Fruit fly (Drosophila melanogaster) whole organism, adult: Measurements from ENCODE around the gene bun.

Source experiments
- Mnt ChIP-seq: fragments of 200-800 bp; sonication (Bioruptor generic); optimal IDR thresholded peaks from 2 replicates; lab custom pipeline; 2016; ENCODE audit warnings: missing biosample characterization, mild to moderate bottlenecking, missing genetic modification characterization
- bab1 ChIP-seq: fragments of 200-800 bp; sonication (Bioruptor generic); optimal IDR thresholded peaks from 3 replicates; lab custom pipeline; 2019; ENCODE audit warnings: missing biosample characterization, mild to moderate bottlenecking, missing genetic modification characterization, moderate library complexity
- pad ChIP-seq: fragments of 200-800 bp; sonication (Bioruptor generic); optimal IDR thresholded peaks from 3 replicates; lab custom pipeline; 2017; ENCODE audit warnings: missing biosample characterization, missing genetic modification characterization, mild to moderate bottlenecking, moderate library complexity, missing genetic modification reagents

DNA sequence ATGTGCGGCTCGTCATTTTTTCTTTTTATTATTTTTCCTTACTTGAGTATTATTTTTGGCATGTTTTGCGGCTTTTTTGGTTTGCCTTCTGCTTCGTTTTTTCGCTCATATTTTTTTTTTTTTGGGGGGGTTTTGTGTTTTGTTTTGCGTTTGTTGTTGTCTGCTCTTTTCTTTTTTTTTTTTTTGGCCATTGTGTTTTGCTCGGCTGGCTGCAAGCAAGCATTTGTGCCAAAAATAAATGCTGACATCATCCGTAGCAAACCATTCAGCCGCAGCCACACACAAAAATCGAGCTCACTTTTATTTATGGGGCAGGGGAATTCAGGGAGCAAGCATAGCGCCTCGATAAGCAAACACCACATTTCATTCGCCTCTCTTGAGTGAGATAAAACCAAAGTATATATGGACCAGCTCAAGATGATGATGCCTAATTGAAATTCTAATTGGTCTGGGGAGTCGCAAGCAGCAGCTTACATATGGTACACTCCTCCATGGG, 32.5 kb downstream of the bun start:
- TF ChIP-seq bab1, result no peak
- TF ChIP-seq pad (GFP tag; lab: Kevin White, UChicago), result no peak
- TF ChIP-seq Mnt, result no peak
